Worm (Caenorhabditis elegans): ENCODE measurements around the gene C08B6.11.

The C08B6.11 gene

ce11 chrV:10081636-10082035 lies 25.8 kb upstream of the C08B6.11 start, which contains the start of gene nhr-205:
Gene nhr-205, minus strand, starts transcription at chrV:10081776.
- no peak for TF ChIP-seq ztf-4 (tag; optimal IDR thresholded peaks at IDR 0.05)
- no peak for TF ChIP-seq efl-1 (optimal IDR thresholded peaks at IDR 0.05)
- peak in 1 of 2 experiments; percentile 51 for TF ChIP-seq efl-1 (GFP tag; optimal IDR thresholded peaks at IDR 0.05 in 1 of 2)
- TF ChIP-seq unc-98 (GFP tag; IDR thresholded peaks at IDR 0.05), result no peak
- TF ChIP-seq nhr-77 (tag; optimal IDR thresholded peaks at IDR 0.05), result peak; percentile 12
- peak in 1 of 6 experiments; percentile 2 for TF ChIP-seq elt-3 (tag; optimal IDR thresholded peaks at IDR 0.05)
- peak; percentile 12 for TF ChIP-seq nhr-20 (tag; optimal IDR thresholded peaks at IDR 0.05)

- TF ChIP-seq blmp-1 (tag; optimal IDR thresholded peaks at IDR 0.05) (peak; percentile 8), nhr-47 (tag; optimal IDR thresholded peaks at IDR 0.05) (no peak), ceh-88 (GFP tag; IDR thresholded peaks at IDR 0.05) (no peak), swsn-7 (tag; optimal IDR thresholded peaks at IDR 0.05) (no peak), mef-2 (tag; optimal IDR thresholded peaks at IDR 0.05) (no peak), nhr-85 (tag) (no peak), efl-1 (optimal IDR thresholded peaks at IDR 0.05) (peak; percentile 1 to 9), efl-1 (GFP tag; optimal IDR thresholded peaks at IDR 0.05 in 1 of 2) (no peak), nhr-71 (tag; optimal IDR thresholded peaks at IDR 0.05) (peak; percentile 50), xbp-1 (tag; optimal IDR thresholded peaks at IDR 0.05) (no peak), nhr-20 (tag; optimal IDR thresholded peaks at IDR 0.05) (peak; percentile 59), ets-5 (GFP tag; IDR thresholded peaks at IDR 0.05) (no peak), lin-35 (GFP tag; optimal IDR thresholded peaks at IDR 0.05) (peak in 1 of 2 experiments; percentile 7), dpl-1 (GFP tag; optimal IDR thresholded peaks at IDR 0.05) (no peak)
These were observed 23.4 kb upstream of the C08B6.11 start, which contains the start of gene nhr-12 for ce11 chrV:10083999-10084468. Gene nhr-12, minus strand, starts transcription at chrV:10084049.

ce11 chrV:10084864-10085263 lies 22.5 kb upstream of the C08B6.11 start, which contains the start of gene R04B5.6:
Gene R04B5.6, plus strand, starts transcription at chrV:10085164.
- TF ChIP-seq fkh-8 (tag; optimal IDR thresholded peaks at IDR 0.05), result no peak
- peak; percentile 37 for TF ChIP-seq nhr-85 (tag)

ce11 chrV:10086141-10086540 lies 21.3 kb upstream of the C08B6.11 start:
- TF ChIP-seq lin-14 (GFP tag; optimal IDR thresholded peaks at IDR 0.05), result peak; percentile 6
- no peak for TF ChIP-seq unc-86 (tag; optimal IDR thresholded peaks at IDR 0.05)
- no peak for TF ChIP-seq lin-35 (GFP tag; optimal IDR thresholded peaks at IDR 0.05)
- no peak for TF ChIP-seq egl-13 (tag; optimal IDR thresholded peaks at IDR 0.05)
- TF ChIP-seq hlh-4 (tag; optimal IDR thresholded peaks at IDR 0.05), result no peak
- no peak for TF ChIP-seq lin-13 (GFP tag; optimal IDR thresholded peaks at IDR 0.05)
- TF ChIP-seq efl-3 (GFP tag; optimal IDR thresholded peaks at IDR 0.05), result no peak
- no peak for TF ChIP-seq pqm-1 (tag; optimal IDR thresholded peaks at IDR 0.05)
- TF ChIP-seq rnt-1 (tag; optimal IDR thresholded peaks at IDR 0.05), result peak; percentile 31
- no peak for TF ChIP-seq fkh-4 (tag; optimal IDR thresholded peaks at IDR 0.05; ENCODE audit: borderline replicate concordance)
- no peak for TF ChIP-seq elt-3 (tag; optimal IDR thresholded peaks at IDR 0.05)
- no peak for TF ChIP-seq isw-1 (GFP tag; IDR thresholded peaks at IDR 0.05)
- TF ChIP-seq snu-23 (GFP tag; optimal IDR thresholded peaks at IDR 0.05), result no peak
- no peak for TF ChIP-seq nhr-20 (tag; optimal IDR thresholded peaks at IDR 0.05)
- TF ChIP-seq zip-4 (GFP tag; optimal IDR thresholded peaks at IDR 0.05), result no peak
- TF ChIP-seq nhr-77 (tag; optimal IDR thresholded peaks at IDR 0.05), result no peak
- no peak for TF ChIP-seq nhr-84 (tag; optimal IDR thresholded peaks at IDR 0.05)

DNA sequence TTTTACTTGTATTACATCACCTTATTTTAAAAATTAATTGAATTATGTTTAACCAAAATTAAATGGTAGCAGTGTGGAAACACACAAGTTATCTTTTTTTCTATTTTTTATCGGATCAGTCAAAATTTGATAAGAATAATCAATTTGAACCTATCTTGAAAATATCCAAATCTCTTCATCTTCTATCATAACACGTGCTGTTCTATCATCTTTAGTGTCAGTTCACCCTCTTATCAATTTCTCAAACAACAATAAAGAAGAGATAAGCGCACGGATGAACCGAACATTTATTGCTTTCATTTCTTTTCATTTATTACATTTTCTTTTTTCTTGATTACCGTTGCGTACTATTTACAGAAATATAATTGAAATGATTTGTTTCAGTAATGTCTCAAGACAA lies 20.3 kb upstream of the C08B6.11 start, which contains the start of gene R04B5.5:
TSS of gene R04B5.5 (plus strand) at position 378 of the 400 bp plus-strand sequence.
- TF ChIP-seq ceh-82 (tag; optimal IDR thresholded peaks at IDR 0.05) (no peak), nhr-19 (GFP tag; conservative IDR thresholded peaks at IDR 0.05) (peak; percentile 39), fkh-4 (tag; optimal IDR thresholded peaks at IDR 0.05; ENCODE audit: borderline replicate concordance) (no peak), aha-1 (tag; optimal IDR thresholded peaks at IDR 0.05) (no peak), ceh-8 (GFP tag; optimal IDR thresholded peaks at IDR 0.05) (no peak), lin-39 (tag; optimal IDR thresholded peaks at IDR 0.05) (no peak), mdl-1 (tag; optimal IDR thresholded peaks at IDR 0.05) (peak in 1 of 2 experiments; percentile 10), mep-1 (tag; optimal IDR thresholded peaks at IDR 0.05) (peak; percentile 5), tbx-2 (tag; optimal IDR thresholded peaks at IDR 0.05) (peak; percentile 12), xbp-1 (tag; optimal IDR thresholded peaks at IDR 0.05) (no peak), ets-5 (GFP tag; IDR thresholded peaks at IDR 0.05) (no peak), tlp-1 (tag; optimal IDR thresholded peaks at IDR 0.05) (peak; percentile 1), C04F5.9 (tag; optimal IDR thresholded peaks at IDR 0.05) (no peak), snu-23 (GFP tag; optimal IDR thresholded peaks at IDR 0.05) (peak; percentile 51), lin-35 (GFP tag; optimal IDR thresholded peaks at IDR 0.05) (peak in 1 of 2 experiments; percentile 30), nhr-85 (tag) (peak; percentile 54), egl-27 (tag; optimal IDR thresholded peaks at IDR 0.05) (no peak), elt-2 (tag; optimal IDR thresholded peaks at IDR 0.05) (peak; percentile 82), nhr-90 (tag; optimal IDR thresholded peaks at IDR 0.05; ENCODE audit: poor library complexity) (peak; percentile 48), unc-98 (GFP tag; IDR thresholded peaks at IDR 0.05) (no peak)
